Worm (Caenorhabditis elegans) whole organism, L3 larva: ENCODE results near the gene dnc-2.
A peak's percentile ranks its signal among the peaks of the same experiment; 100 is the strongest.

Experiments
- ama-1 ChIP-seq: fragments of 150-350 bp; optimal IDR thresholded peaks from 2 replicates; lab custom pipeline; 2018
- ceh-16 ChIP-seq: sonication (generic microtip); optimal IDR thresholded peaks from 2 replicates; lab custom pipeline; 2017; ENCODE audit warnings: missing biosample characterization, missing genetic modification characterization
- ceh-28 ChIP-seq: fragments of 150-350 bp; optimal IDR thresholded peaks from 2 replicates; lab custom pipeline; 2014; ENCODE audit warnings: missing biosample characterization, missing genetic modification reagents, missing genetic modification characterization
- ceh-82 ChIP-seq: fragments of 150-350 bp; optimal IDR thresholded peaks from 2 replicates; lab custom pipeline; 2014; ENCODE audit warnings: missing biosample characterization, missing genetic modification characterization
- egl-27 ChIP-seq: sonication (generic microtip); optimal IDR thresholded peaks from 4 replicates; lab custom pipeline; 2017; ENCODE audit warnings: missing biosample characterization, missing genetic modification reagents, missing genetic modification characterization
- egl-5 ChIP-seq: fragments of 150-350 bp; optimal IDR thresholded peaks from 2 replicates; lab custom pipeline; 2017; ENCODE audit warnings: missing biosample characterization, missing genetic modification reagents, missing genetic modification characterization, inconsistent platforms
- elt-1 ChIP-seq: fragments of 150-350 bp; optimal IDR thresholded peaks from 2 replicates; lab custom pipeline; 2014; ENCODE audit warnings: missing biosample characterization, missing genetic modification characterization
- elt-2 ChIP-seq: sonication (generic microtip); optimal IDR thresholded peaks from 2 replicates; lab custom pipeline; 2016; ENCODE audit warnings: missing genetic modification reagents, mild to moderate bottlenecking, missing genetic modification characterization, missing compliant biosample characterization
- elt-3 ChIP-seq, 3 experiments: fragments of 150-350 bp in 1 of 3; sonication (generic microtip) in 2 of 3; optimal IDR thresholded peaks; 2 replicates in 2 of 3; 4 replicates in 1 of 3; lab custom pipeline; 2014 to 2017; ENCODE audit warnings: missing biosample characterization in 3 of 3, missing genetic modification characterization in 3 of 3
- eor-1 ChIP-seq, 2 experiments: fragments of 150-350 bp; optimal IDR thresholded peaks; 2 replicates each; lab custom pipeline; 2014 to 2018; ENCODE audit warnings: missing biosample characterization in 2 of 2, missing genetic modification characterization in 2 of 2
- fkh-10 ChIP-seq: sonication (generic microtip); optimal IDR thresholded peaks from 2 replicates; lab custom pipeline; 2017; ENCODE audit warnings: missing biosample characterization, missing genetic modification reagents, missing genetic modification characterization
- fkh-2 ChIP-seq: fragments of 150-350 bp; optimal IDR thresholded peaks from 2 replicates; lab custom pipeline; 2014; ENCODE audit warnings: missing biosample characterization, missing genetic modification reagents, missing genetic modification characterization
- jun-1 ChIP-seq: fragments of 150-350 bp; optimal IDR thresholded peaks from 2 replicates; lab custom pipeline; 2014; ENCODE audit warnings: missing biosample characterization, missing genetic modification reagents, missing genetic modification characterization
- lin-15B ChIP-seq: fragments of 150-350 bp; optimal IDR thresholded peaks from 2 replicates; lab custom pipeline; 2014; ENCODE audit warnings: missing biosample characterization, missing genetic modification characterization
- lsy-12 ChIP-seq: sonication (generic microtip); optimal IDR thresholded peaks from 2 replicates; lab custom pipeline; 2016; ENCODE audit warnings: mild to moderate bottlenecking, missing genetic modification characterization, missing compliant biosample characterization
- mdl-1 ChIP-seq: fragments of 150-350 bp; optimal IDR thresholded peaks from 2 replicates; lab custom pipeline; 2014; ENCODE audit warnings: missing biosample characterization, missing genetic modification characterization
- nfya-1 ChIP-seq: sonication (generic microtip); optimal IDR thresholded peaks from 2 replicates; lab custom pipeline; 2017; ENCODE audit warnings: missing genetic modification characterization, mild to moderate bottlenecking, missing compliant biosample characterization, antibody characterized with exemption, moderate library complexity; ENCODE audit not compliant: insufficient read depth
- nhr-11 ChIP-seq: fragments of 150-350 bp; optimal IDR thresholded peaks from 2 replicates; lab custom pipeline; 2014; ENCODE audit warnings: missing biosample characterization, missing genetic modification characterization
- nhr-23 ChIP-seq: fragments of 150-350 bp; optimal IDR thresholded peaks from 2 replicates; lab custom pipeline; 2014; ENCODE audit warnings: missing biosample characterization, missing genetic modification reagents, missing genetic modification characterization
- nhr-237 ChIP-seq: fragments of 150-350 bp; optimal IDR thresholded peaks from 2 replicates; lab custom pipeline; 2014; ENCODE audit warnings: missing biosample characterization, missing genetic modification characterization
- nhr-25 ChIP-seq: sonication (generic microtip); optimal IDR thresholded peaks from 2 replicates; lab custom pipeline; 2017; ENCODE audit warnings: missing biosample characterization, missing genetic modification characterization
- nhr-43 ChIP-seq: sonication (generic microtip); optimal IDR thresholded peaks from 2 replicates; lab custom pipeline; 2016; ENCODE audit warnings: mild to moderate bottlenecking, missing genetic modification characterization, missing compliant biosample characterization; ENCODE audit not compliant: poor library complexity, severe bottlenecking
- nhr-76 ChIP-seq: fragments of 150-350 bp; sonication (generic microtip); optimal IDR thresholded peaks from 5 replicates; lab custom pipeline; 2014; ENCODE audit warnings: missing biosample characterization, missing genetic modification characterization
- pha-4 ChIP-seq: fragments of 150-350 bp; optimal IDR thresholded peaks from 2 replicates; lab custom pipeline; 2014; ENCODE audit warnings: missing biosample characterization, missing genetic modification reagents, missing genetic modification characterization
- sea-2 ChIP-seq: fragments of 150-350 bp; sonication (generic microtip); optimal IDR thresholded peaks from 4 replicates; lab custom pipeline; 2014; ENCODE audit warnings: missing biosample characterization, missing genetic modification reagents, missing genetic modification characterization
- skn-1 ChIP-seq: fragments of 150-350 bp; optimal IDR thresholded peaks from 2 replicates; lab custom pipeline; 2014; ENCODE audit warnings: missing biosample characterization, missing genetic modification characterization
- snpc-4 ChIP-seq: fragments of 150-350 bp; optimal IDR thresholded peaks from 2 replicates; lab custom pipeline; 2014; ENCODE audit warnings: missing biosample characterization, missing genetic modification characterization
- tbx-2 ChIP-seq: sonication (generic microtip); optimal IDR thresholded peaks from 2 replicates; lab custom pipeline; 2016; ENCODE audit warnings: mild to moderate bottlenecking, missing genetic modification characterization, missing compliant biosample characterization
- unc-39 ChIP-seq: sonication (generic microtip); optimal IDR thresholded peaks from 4 replicates; lab custom pipeline; 2017; ENCODE audit warnings: missing biosample characterization, missing genetic modification characterization
- unc-62 ChIP-seq: fragments of 150-350 bp; sonication (generic microtip); optimal IDR thresholded peaks from 4 replicates; lab custom pipeline; 2014; ENCODE audit warnings: missing biosample characterization, missing genetic modification reagents, missing genetic modification characterization
- zag-1 ChIP-seq: fragments of 150-350 bp; optimal IDR thresholded peaks from 2 replicates; lab custom pipeline; 2014; ENCODE audit warnings: missing biosample characterization, missing genetic modification characterization
- ztf-4 ChIP-seq: fragments of 150-350 bp; optimal IDR thresholded peaks from 2 replicates; lab custom pipeline; 2014; ENCODE audit warnings: missing biosample characterization, missing genetic modification characterization

Gene dnc-2

DNA sequence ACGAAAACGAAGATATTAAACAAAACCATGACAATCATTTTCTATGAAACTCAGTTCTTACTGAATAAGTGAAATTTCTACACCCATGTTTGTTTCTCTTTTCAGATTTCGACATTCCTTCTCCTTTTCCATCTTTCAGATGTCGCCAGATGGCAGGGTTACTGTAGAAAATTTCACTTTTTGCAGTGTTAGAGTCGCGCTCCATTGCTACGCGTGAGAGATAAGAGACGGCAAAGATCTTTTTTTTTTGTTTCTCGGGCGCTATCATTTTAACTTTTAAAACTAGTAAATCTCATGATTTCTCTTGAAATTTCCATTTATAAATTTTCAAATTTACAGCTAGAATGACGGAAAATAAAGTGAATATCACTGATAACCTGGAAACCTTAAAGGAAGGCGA lies 47.3 kb downstream of the dnc-2 start, which contains the start of the genes mig-21 and F01F1.2:
mig-21 (minus strand) TSS at position 166 of the 400 bp plus-strand sequence.
F01F1.2 (plus strand) TSS at position 340 of the 400 bp plus-strand sequence.
- TF ChIP-seq lin-15B (tag; lab: Kevin White, UChicago) = peak; percentile 27
- TF ChIP-seq pha-4 = peak; percentile 12
- no peak for TF ChIP-seq skn-1 (tag; lab: Kevin White, UChicago)
- TF ChIP-seq nfya-1 = peak; percentile 34

DNA sequence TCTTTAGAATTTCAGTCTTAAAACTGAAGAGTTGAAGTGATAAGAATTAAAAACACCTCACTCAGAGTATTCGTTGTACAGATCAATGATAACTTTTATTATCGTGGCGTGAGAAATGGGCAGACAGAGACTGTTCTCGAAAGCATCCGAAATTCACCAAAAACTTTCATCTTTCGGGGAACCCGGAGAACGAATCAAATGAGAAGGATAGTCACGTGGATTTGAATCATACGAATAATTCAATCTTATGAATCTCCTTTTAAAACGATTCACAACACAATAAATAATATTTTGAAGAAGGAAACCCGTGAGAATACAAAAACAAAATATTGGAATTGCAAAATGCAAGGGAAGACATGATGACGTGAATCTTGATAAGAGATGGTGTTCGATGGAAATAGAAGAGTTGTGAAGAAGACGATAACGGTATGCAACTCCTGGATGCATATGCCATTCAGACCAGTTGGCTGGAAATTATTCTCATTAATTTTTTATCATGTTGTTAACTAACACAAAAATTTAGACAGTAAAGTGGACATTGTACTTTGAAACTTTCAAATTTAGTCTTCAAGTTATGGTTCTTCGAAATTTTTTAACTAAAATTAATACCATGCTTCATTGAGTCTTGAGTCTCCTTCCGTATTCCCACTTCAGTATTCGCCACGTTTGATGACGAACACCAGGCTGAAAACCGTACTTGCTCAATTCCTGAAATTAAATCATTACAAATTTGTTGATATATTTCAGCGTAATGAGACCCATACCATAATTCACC lies 48.5 kb downstream of the dnc-2 start:
- peak; percentile 10 for TF ChIP-seq nhr-23 (tag; lab: Kevin White, UChicago)
- TF ChIP-seq unc-39 = no peak
- no peak for TF ChIP-seq mdl-1 (tag; lab: Kevin White, UChicago)
- no peak for TF ChIP-seq ceh-28
- TF ChIP-seq elt-2 (tag; lab: Kevin White, UChicago) = peak; percentile 51
- no peak for TF ChIP-seq ztf-4 (tag; lab: Kevin White, UChicago)

- TF ChIP-seq lin-15B (tag; lab: Kevin White, UChicago) (peak; percentile 42), ama-1 (lab: Kevin White, UChicago) (peak; percentile 93), lsy-12 (tag; lab: Kevin White, UChicago) (peak; percentile 27), egl-27 (tag; lab: Kevin White, UChicago) (no peak), nhr-25 (tag; lab: Kevin White, UChicago) (peak; percentile 58), elt-2 (tag; lab: Kevin White, UChicago) (peak; percentile 3), elt-3 (tag; optimal IDR thresholded peaks at IDR 0.05; lab: Kevin White, UChicago) (peak in 1 of 3 experiments; percentile 7), pha-4 (peak; percentile 64), ceh-82 (tag; lab: Kevin White, UChicago) (no peak), sea-2 (no peak), unc-62 (no peak), nhr-23 (tag; lab: Kevin White, UChicago) (peak; percentile 43)
Observed at ce11 chrIII:5876140-5876675, 49.3 kb downstream of the dnc-2 start, which contains the start of gene aldo-2. Gene aldo-2 (minus strand): TSS chrIII:5876625.

ce11 chrIII:5875705-5876104 lies 49.9 kb downstream of the dnc-2 start:
- peak; percentile 64 for TF ChIP-seq elt-1 (tag; lab: Kevin White, UChicago)
- peak; percentile 48 for TF ChIP-seq elt-2 (tag; lab: Kevin White, UChicago)
- no peak for TF ChIP-seq eor-1 (tag; optimal IDR thresholded peaks at IDR 0.05; lab: Kevin White, UChicago)
- TF ChIP-seq nhr-76 (tag; lab: Kevin White, UChicago) = no peak

ce11 chrIII:5875418-5875702 lies 50.2 kb downstream of the dnc-2 start:
- no peak for TF ChIP-seq snpc-4 (tag; lab: Kevin White, UChicago)
- TF ChIP-seq ceh-16 = no peak
- TF ChIP-seq elt-3 (tag; optimal IDR thresholded peaks at IDR 0.05; lab: Kevin White, UChicago) = no peak
- no peak for TF ChIP-seq tbx-2
- no peak for TF ChIP-seq egl-5 (tag; lab: Kevin White, UChicago)
- TF ChIP-seq unc-39 = no peak
- no peak for TF ChIP-seq nfya-1
- TF ChIP-seq zag-1 (tag; lab: Kevin White, UChicago) = no peak
- TF ChIP-seq unc-62 = no peak
- no peak for TF ChIP-seq jun-1 (tag; lab: Kevin White, UChicago)
- TF ChIP-seq fkh-10 (GFP tag; lab: Kevin White, UChicago) = no peak
- no peak for TF ChIP-seq sea-2
- no peak for TF ChIP-seq eor-1 (tag; optimal IDR thresholded peaks at IDR 0.05; lab: Kevin White, UChicago)
- TF ChIP-seq nhr-25 (tag; lab: Kevin White, UChicago) = no peak
- TF ChIP-seq mdl-1 (tag; lab: Kevin White, UChicago) = no peak

- no peak for TF ChIP-seq nhr-11 (tag; lab: Kevin White, UChicago)
- TF ChIP-seq elt-2 (tag; lab: Kevin White, UChicago) = no peak
- no peak for TF ChIP-seq ceh-82 (tag; lab: Kevin White, UChicago)
- TF ChIP-seq nhr-237 (tag; lab: Kevin White, UChicago) = no peak
- TF ChIP-seq zag-1 (tag; lab: Kevin White, UChicago) = no peak
- no peak for TF ChIP-seq fkh-2
- no peak for TF ChIP-seq fkh-10 (GFP tag; lab: Kevin White, UChicago)
- TF ChIP-seq tbx-2 = no peak
- TF ChIP-seq nhr-43 (tag; lab: Kevin White, UChicago) = peak; percentile 52
- peak; percentile 48 for TF ChIP-seq ama-1 (lab: Kevin White, UChicago)
- TF ChIP-seq mdl-1 (tag; lab: Kevin White, UChicago) = no peak
Observed at ce11 chrIII:5874664-5875417, 50.7 kb downstream of the dnc-2 start.
